Worm (Caenorhabditis elegans): ENCODE results near the gene H02F09.3.

H02F09.3 gene

ce11 chrX:1535261-1535660, 33.2 kb upstream of the H02F09.3 start, which contains the start of gene K06A9.3:
TSS of gene K06A9.3 (minus strand) at chrX:1535361.
- TF ChIP-seq nhr-12 (tag; optimal IDR thresholded peaks at IDR 0.05), result no peak
- TF ChIP-seq aly-2 (tag; optimal IDR thresholded peaks at IDR 0.05), result no peak
- TF ChIP-seq pha-4 (tag; optimal IDR thresholded peaks at IDR 0.05), result no peak
- TF ChIP-seq nhr-25 (tag; optimal IDR thresholded peaks at IDR 0.05), result no peak
- no peak for TF ChIP-seq ceh-9 (tag; optimal IDR thresholded peaks at IDR 0.05)
- no peak for TF ChIP-seq ceh-28 (tag; optimal IDR thresholded peaks at IDR 0.05)
- no peak for TF ChIP-seq nhr-11 (tag; optimal IDR thresholded peaks at IDR 0.05)
- no peak for TF ChIP-seq daf-12 (tag; optimal IDR thresholded peaks at IDR 0.05)
- TF ChIP-seq mml-1 (tag; optimal IDR thresholded peaks at IDR 0.05), result no peak
- no peak for TF ChIP-seq snpc-4 (tag; optimal IDR thresholded peaks at IDR 0.05)
- TF ChIP-seq tbx-2 (tag; optimal IDR thresholded peaks at IDR 0.05), result no peak
- TF ChIP-seq sea-2 (GFP tag; optimal IDR thresholded peaks at IDR 0.05), result no peak
- TF ChIP-seq nhr-23 (tag; optimal IDR thresholded peaks at IDR 0.05), result no peak
- no peak for TF ChIP-seq skn-1 (tag; optimal IDR thresholded peaks at IDR 0.05)
- no peak for TF ChIP-seq egl-27 (tag; optimal IDR thresholded peaks at IDR 0.05)
- TF ChIP-seq fkh-10 (GFP tag; optimal IDR thresholded peaks at IDR 0.05), result no peak
- no peak for TF ChIP-seq lsy-12 (tag; optimal IDR thresholded peaks at IDR 0.05)

ce11 chrX:1536138-1536537, 32.3 kb upstream of the H02F09.3 start, which contains the start of gene K06A9.2:
TSS of gene K06A9.2 (plus strand) at chrX:1536366.
- peak; percentile 83 for TF ChIP-seq pha-4 (tag; optimal IDR thresholded peaks at IDR 0.05)
- TF ChIP-seq jun-1 (tag; optimal IDR thresholded peaks at IDR 0.05), result no peak
- no peak for TF ChIP-seq elt-1 (tag; optimal IDR thresholded peaks at IDR 0.05)
- peak; percentile 42 for TF ChIP-seq nhr-11 (tag; optimal IDR thresholded peaks at IDR 0.05)
- TF ChIP-seq nfya-1 (tag; optimal IDR thresholded peaks at IDR 0.05; ENCODE audit: insufficient read depth), result peak; percentile 29

- TF ChIP-seq fkh-2 (tag; optimal IDR thresholded peaks at IDR 0.05), result no peak
These were observed 29.6 kb upstream of the H02F09.3 start for ce11 chrX:1538830-1539229.

ce11 chrX:1541072-1541471, 27.4 kb upstream of the H02F09.3 start:
- TF ChIP-seq aly-2 (tag; optimal IDR thresholded peaks at IDR 0.05) (no peak), pqm-1 (tag; optimal IDR thresholded peaks at IDR 0.05) (peak; percentile 87), jun-1 (tag; optimal IDR thresholded peaks at IDR 0.05) (peak; percentile 40), skn-1 (tag; optimal IDR thresholded peaks at IDR 0.05) (no peak), pha-4 (tag; optimal IDR thresholded peaks at IDR 0.05) (peak; percentile 21), elt-2 (tag; optimal IDR thresholded peaks at IDR 0.05) (peak; percentile 90)

- TF ChIP-seq ztf-4 (tag; optimal IDR thresholded peaks at IDR 0.05), result no peak
- TF ChIP-seq pqm-1 (tag; optimal IDR thresholded peaks at IDR 0.05), result peak; percentile 80
- TF ChIP-seq elt-2 (tag; optimal IDR thresholded peaks at IDR 0.05), result peak; percentile 63
- TF ChIP-seq nhr-237 (tag; optimal IDR thresholded peaks at IDR 0.05), result no peak
- TF ChIP-seq ZK546.5 (tag; optimal IDR thresholded peaks at IDR 0.05), result no peak
- TF ChIP-seq snpc-4 (tag; optimal IDR thresholded peaks at IDR 0.05), result no peak
These were observed 25.0 kb upstream of the H02F09.3 start for ce11 chrX:1543432-1543831.

- TF ChIP-seq elt-1 (tag; optimal IDR thresholded peaks at IDR 0.05) (no peak), nhr-76 (tag; optimal IDR thresholded peaks at IDR 0.05) (no peak), elt-2 (tag; optimal IDR thresholded peaks at IDR 0.05) (peak; percentile 52), pqm-1 (tag; optimal IDR thresholded peaks at IDR 0.05) (peak; percentile 37), zag-1 (tag; optimal IDR thresholded peaks at IDR 0.05) (no peak)
These were observed 21.5 kb upstream of the H02F09.3 start, which contains the start of gene K06A9.1 for ce11 chrX:1546878-1547555. TSS of gene K06A9.1 (plus strand) at chrX:1547505.

ce11 chrX:1549095-1549494, 19.4 kb upstream of the H02F09.3 start:
- TF ChIP-seq elt-1 (tag; optimal IDR thresholded peaks at IDR 0.05) (no peak), ceh-16 (tag; optimal IDR thresholded peaks at IDR 0.05) (no peak), tbx-2 (tag; optimal IDR thresholded peaks at IDR 0.05) (no peak), aly-2 (tag; optimal IDR thresholded peaks at IDR 0.05) (no peak), nhr-67 (tag; optimal IDR thresholded peaks at IDR 0.05) (no peak)

Data from whole organism, L3 larva.